Worm (Caenorhabditis elegans): ENCODE results near the gene C23H5.8.

Gene C23H5.8

DNA sequence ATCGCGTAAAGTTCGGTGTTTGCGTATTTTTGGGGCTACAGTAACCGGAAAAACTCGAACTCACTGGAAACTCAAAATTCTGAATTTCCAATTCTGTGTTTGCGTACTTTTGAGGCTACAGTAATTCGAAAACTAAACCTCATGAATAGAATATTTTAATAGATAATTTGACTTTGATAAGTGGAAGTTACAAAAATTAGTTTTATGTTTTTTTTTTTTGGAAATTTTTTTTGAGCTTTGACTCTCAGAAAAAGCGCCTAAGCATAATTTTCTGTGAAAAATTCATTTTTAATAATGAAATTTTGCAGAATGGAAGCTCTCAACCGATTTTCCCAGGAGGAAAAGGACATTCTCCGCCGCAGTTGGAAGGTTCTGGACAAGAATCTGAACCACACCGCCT is 9.3 kb upstream of the C23H5.8 start, which contains the start of gene glb-7:
TSS of gene glb-7 (plus strand) at position 301 of the 400 bp plus-strand sequence.
- TF ChIP-seq sem-2 (GFP tag; optimal IDR thresholded peaks at IDR 0.05) (no peak), nhr-76 (tag; optimal IDR thresholded peaks at IDR 0.05) (no peak), ceh-43 (GFP tag; optimal IDR thresholded peaks at IDR 0.05) (no peak), ham-2 (GFP tag; optimal IDR thresholded peaks at IDR 0.05) (no peak), ceh-39 (tag; optimal IDR thresholded peaks at IDR 0.05) (no peak), cnd-1 (tag; optimal IDR thresholded peaks at IDR 0.05) (no peak), nhr-28 (tag; optimal IDR thresholded peaks at IDR 0.05) (no peak), M03D4.4 (tag; optimal IDR thresholded peaks at IDR 0.05) (no peak), mab-5 (tag; optimal IDR thresholded peaks at IDR 0.05) (no peak), ces-1 (GFP tag; optimal IDR thresholded peaks at IDR 0.05) (no peak)

DNA sequence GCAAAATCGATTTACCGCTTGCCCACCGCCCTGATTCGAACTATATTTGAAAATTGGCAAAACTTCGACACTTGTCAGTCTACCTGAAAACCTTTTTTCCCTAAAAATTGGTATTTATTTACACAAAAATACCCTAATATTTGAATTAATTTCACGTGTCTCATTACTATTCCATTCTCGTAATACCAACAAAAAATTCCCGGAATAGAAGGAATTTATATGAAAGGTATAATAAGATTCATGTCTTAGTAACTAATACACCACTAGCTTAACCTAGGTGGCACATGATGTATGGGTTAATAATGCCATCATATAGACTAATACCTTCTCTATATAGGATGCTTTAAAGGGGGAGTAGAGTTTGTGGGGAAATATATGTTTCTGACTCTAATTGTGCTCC is 4.1 kb upstream of the C23H5.8 start:
- TF ChIP-seq ztf-11 (tag; optimal IDR thresholded peaks at IDR 0.05) (no peak), ces-1 (GFP tag; optimal IDR thresholded peaks at IDR 0.05) (no peak), ceh-83 (GFP tag; optimal IDR thresholded peaks at IDR 0.05) (no peak), nhr-2 (tag; optimal IDR thresholded peaks at IDR 0.05) (no peak), mls-2 (tag; optimal IDR thresholded peaks at IDR 0.05) (no peak), pha-4 (tag; optimal IDR thresholded peaks at IDR 0.05) (no peak), sem-2 (GFP tag; optimal IDR thresholded peaks at IDR 0.05) (no peak), blmp-1 (tag; optimal IDR thresholded peaks at IDR 0.05) (no peak), hlh-1 (tag; optimal IDR thresholded peaks at IDR 0.05) (no peak)

DNA sequence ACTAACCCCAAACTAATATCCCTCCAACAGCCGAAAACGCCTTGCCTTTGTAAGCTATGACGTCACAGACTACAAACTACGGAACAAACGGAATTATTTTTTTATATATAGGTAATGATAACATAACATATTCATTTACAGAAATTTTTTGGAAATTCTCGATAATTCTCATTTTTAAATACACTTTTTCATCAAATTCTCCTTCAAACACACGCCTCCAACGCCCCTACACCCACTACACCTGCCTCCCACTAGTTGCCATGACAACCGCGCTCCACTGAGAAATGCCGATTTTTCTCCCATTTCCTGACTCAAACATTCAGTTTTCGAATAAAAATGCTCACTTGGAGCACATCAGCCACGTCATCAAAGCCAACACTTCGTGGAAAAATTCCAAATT is 1.1 kb upstream of the C23H5.8 start, which contains the start of gene xbx-4:
TSS of gene xbx-4 (plus strand) at position 301 of the 400 bp plus-strand sequence.
- TF ChIP-seq unc-39 (tag; optimal IDR thresholded peaks at IDR 0.05) (no peak), M03D4.4 (tag; optimal IDR thresholded peaks at IDR 0.05) (no peak), lin-13 (tag; optimal IDR thresholded peaks at IDR 0.05) (no peak), ces-1 (GFP tag; optimal IDR thresholded peaks at IDR 0.05) (no peak), bed-3 (GFP tag; optimal IDR thresholded peaks at IDR 0.05) (no peak), nhr-2 (tag; optimal IDR thresholded peaks at IDR 0.05) (no peak), nhr-28 (tag; optimal IDR thresholded peaks at IDR 0.05) (no peak), lin-32 (GFP tag; optimal IDR thresholded peaks at IDR 0.05) (no peak), zip-8 (tag; optimal IDR thresholded peaks at IDR 0.05) (no peak), tbx-8 (GFP tag; optimal IDR thresholded peaks at IDR 0.05) (no peak), sptf-1 (tag; optimal IDR thresholded peaks at IDR 0.05) (no peak), ceh-83 (GFP tag; optimal IDR thresholded peaks at IDR 0.05) (no peak), mep-1 (tag; optimal IDR thresholded peaks at IDR 0.05) (no peak), cnd-1 (tag; optimal IDR thresholded peaks at IDR 0.05) (no peak), nhr-76 (tag; optimal IDR thresholded peaks at IDR 0.05) (no peak), ham-2 (GFP tag; optimal IDR thresholded peaks at IDR 0.05) (no peak), snpc-4 (tag; optimal IDR thresholded peaks at IDR 0.05) (no peak), sem-2 (GFP tag; optimal IDR thresholded peaks at IDR 0.05) (no peak), elt-1 (tag; optimal IDR thresholded peaks at IDR 0.05; ENCODE audit: borderline replicate concordance, insufficient read depth) (no peak)

DNA sequence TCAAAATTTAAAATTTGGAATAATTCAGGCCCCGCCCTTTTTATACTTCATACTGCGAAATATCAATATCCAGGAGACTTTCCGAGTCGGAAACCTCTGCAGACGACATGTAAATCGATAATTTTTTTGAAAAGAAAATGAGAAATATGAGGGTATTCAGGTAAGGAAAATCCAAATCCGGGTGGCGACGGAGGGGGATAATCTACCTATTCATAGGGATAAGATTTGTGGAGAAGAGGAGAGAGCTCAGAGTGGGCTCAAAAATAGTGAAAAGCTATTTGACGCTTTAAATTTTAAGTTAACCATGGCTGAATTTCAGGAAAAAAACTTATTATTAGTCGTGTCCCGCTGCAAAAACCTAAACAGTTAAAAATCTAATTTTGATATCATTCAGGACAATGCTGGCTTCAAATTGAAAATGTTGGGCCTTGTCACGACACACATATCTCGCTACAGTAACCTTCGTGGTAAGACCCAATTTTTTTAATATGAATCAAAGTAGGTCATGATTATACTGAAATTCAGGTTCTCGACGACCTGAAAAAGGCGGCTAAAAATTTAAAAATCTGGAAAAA is 1.8 kb downstream of the C23H5.8 start, which contains the start of gene che-6:
TSS of gene che-6 (minus strand) at position 109 of the 575 bp plus-strand sequence.
- TF ChIP-seq ceh-83 (GFP tag; optimal IDR thresholded peaks at IDR 0.05) (no peak), elt-1 (tag; optimal IDR thresholded peaks at IDR 0.05; ENCODE audit: borderline replicate concordance, insufficient read depth) (no peak), unc-62 (GFP tag; optimal IDR thresholded peaks at IDR 0.05) (no peak), ceh-39 (tag; optimal IDR thresholded peaks at IDR 0.05) (no peak), zip-8 (tag; optimal IDR thresholded peaks at IDR 0.05) (no peak), mls-2 (tag; optimal IDR thresholded peaks at IDR 0.05) (no peak), nhr-12 (tag; optimal IDR thresholded peaks at IDR 0.05) (no peak), nhr-237 (tag; optimal IDR thresholded peaks at IDR 0.05) (no peak), ztf-11 (tag; optimal IDR thresholded peaks at IDR 0.05) (no peak), lin-32 (GFP tag; optimal IDR thresholded peaks at IDR 0.05) (no peak)

DNA sequence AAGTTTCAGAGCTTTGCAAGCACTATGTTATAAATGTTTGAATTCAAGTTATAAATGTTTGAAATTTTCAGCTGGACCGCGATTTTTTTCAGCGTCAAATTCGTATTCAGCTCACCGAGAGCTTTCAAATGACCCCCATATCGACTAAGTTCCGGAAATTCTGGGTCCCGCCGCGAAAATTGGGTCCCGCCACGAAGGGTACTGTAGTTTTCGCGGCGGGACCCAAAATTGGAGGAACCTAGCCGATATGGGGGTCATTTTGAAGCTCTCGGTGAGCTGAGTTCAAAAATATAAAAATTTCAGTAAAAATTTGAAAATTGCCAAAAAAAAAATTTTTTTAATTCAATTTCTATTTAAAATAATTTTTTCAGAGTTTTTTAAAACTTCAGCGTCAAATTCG is 6.5 kb downstream of the C23H5.8 start:
- TF ChIP-seq sem-2 (GFP tag; optimal IDR thresholded peaks at IDR 0.05) (no peak), nhr-76 (tag; optimal IDR thresholded peaks at IDR 0.05) (no peak), M03D4.4 (tag; optimal IDR thresholded peaks at IDR 0.05) (no peak), ceh-43 (GFP tag; optimal IDR thresholded peaks at IDR 0.05) (no peak), pha-4 (tag; optimal IDR thresholded peaks at IDR 0.05) (no peak), bed-3 (GFP tag; optimal IDR thresholded peaks at IDR 0.05) (no peak), unc-120 (tag; optimal IDR thresholded peaks at IDR 0.05; ENCODE audit: poor library complexity, severe bottlenecking) (no peak), nhr-28 (tag; optimal IDR thresholded peaks at IDR 0.05) (no peak), ces-1 (GFP tag; optimal IDR thresholded peaks at IDR 0.05) (no peak), nhr-237 (tag; optimal IDR thresholded peaks at IDR 0.05) (no peak), ceh-39 (tag; optimal IDR thresholded peaks at IDR 0.05) (no peak), ceh-83 (GFP tag; optimal IDR thresholded peaks at IDR 0.05) (no peak), unc-39 (tag; optimal IDR thresholded peaks at IDR 0.05) (no peak), mab-5 (tag; optimal IDR thresholded peaks at IDR 0.05) (no peak), ham-2 (GFP tag; optimal IDR thresholded peaks at IDR 0.05) (no peak), drap-1 (GFP tag; optimal IDR thresholded peaks at IDR 0.05) (no peak), ztf-11 (tag; optimal IDR thresholded peaks at IDR 0.05) (no peak), lin-13 (tag; optimal IDR thresholded peaks at IDR 0.05) (no peak), tbx-8 (GFP tag; optimal IDR thresholded peaks at IDR 0.05) (no peak), elt-1 (tag; optimal IDR thresholded peaks at IDR 0.05; ENCODE audit: borderline replicate concordance, insufficient read depth) (no peak)
